Fruit fly (Drosophila melanogaster) whole organism, embryonic: ENCODE measurements around the gene CG15529.

Source experiments
- Atf3 ChIP-seq: fragments of 200-800 bp; sonication (Bioruptor generic); optimal IDR thresholded peaks from 3 replicates; lab custom pipeline; 2016; ENCODE audit warnings: missing biosample characterization, missing genetic modification characterization
- Awh ChIP-seq: fragments of 200-800 bp; sonication (Bioruptor generic); IDR thresholded peaks from 2 replicates; pipeline ENCODE4, ENCODE4 v1.3.6; 2022; ENCODE audit warnings: missing biosample characterization, missing genetic modification characterization
- C15 ChIP-seq: fragments of 200-800 bp; sonication (Bioruptor generic); IDR thresholded peaks from 3 replicates; pipeline ENCODE4 v1.3.6; 2022; ENCODE audit warnings: missing biosample characterization, missing genetic modification characterization
- CG10366 ChIP-seq: fragments of 200-800 bp; sonication (Bioruptor generic); IDR thresholded peaks from 2 replicates; pipeline ENCODE4 v1.3.6; 2022; ENCODE audit warnings: missing biosample characterization, missing genetic modification characterization
- CG11085 ChIP-seq: fragments of 200-800 bp; sonication (Bioruptor generic); IDR thresholded peaks from 2 replicates; pipeline ENCODE4 v1.3.6; 2022; ENCODE audit warnings: missing biosample characterization, missing genetic modification characterization
- CG12155 ChIP-seq: fragments of 200-800 bp; sonication (Bioruptor generic); optimal IDR thresholded peaks from 3 replicates; lab custom pipeline; 2016; ENCODE audit warnings: missing biosample characterization, missing genetic modification characterization
- CG13775 ChIP-seq: fragments of 200-800 bp; sonication (Bioruptor generic); optimal IDR thresholded peaks from 3 replicates; lab custom pipeline; 2017; ENCODE audit warnings: missing biosample characterization, mild to moderate bottlenecking, missing genetic modification characterization
- CG13894 ChIP-seq: fragments of 200-800 bp; sonication (Bioruptor generic); optimal IDR thresholded peaks from 3 replicates; lab custom pipeline; 2018; ENCODE audit warnings: missing biosample characterization, mild to moderate bottlenecking, missing genetic modification characterization, moderate library complexity
- CG14050 ChIP-seq: fragments of 200-800 bp; sonication (Bioruptor generic); IDR thresholded peaks from 3 replicates; pipeline ENCODE4 v1.3.6; 2022; ENCODE audit warnings: missing biosample characterization, missing genetic modification characterization
- CG16813 ChIP-seq: fragments of 200-800 bp; sonication (Bioruptor generic); IDR thresholded peaks from 3 replicates; pipeline ENCODE4 v1.3.6; 2022; ENCODE audit warnings: missing biosample characterization, missing genetic modification characterization; ENCODE audit not compliant: partially characterized antibody
- CG17568 ChIP-seq: fragments of 200-800 bp; sonication (Bioruptor generic); optimal IDR thresholded peaks from 2 replicates; lab custom pipeline; 2018; ENCODE audit warnings: missing biosample characterization, mild to moderate bottlenecking, missing genetic modification characterization, moderate library complexity
- CG18476 ChIP-seq: fragments of 200-800 bp; sonication (Bioruptor generic); optimal IDR thresholded peaks from 2 replicates; lab custom pipeline; 2016; ENCODE audit warnings: missing biosample characterization, mild to moderate bottlenecking, missing genetic modification characterization
- CG2678 ChIP-seq: fragments of 200-800 bp; sonication (Bioruptor generic); optimal IDR thresholded peaks from 3 replicates; lab custom pipeline; 2019; ENCODE audit warnings: missing biosample characterization, mild to moderate bottlenecking, missing genetic modification characterization, moderate library complexity
- CG34224 ChIP-seq: fragments of 200-800 bp; sonication (Bioruptor generic); IDR thresholded peaks from 3 replicates; pipeline ENCODE4 v1.3.6; 2022; ENCODE audit warnings: missing biosample characterization, missing genetic modification characterization; ENCODE audit not compliant: partially characterized antibody
- CG42726 ChIP-seq: fragments of 200-800 bp; sonication (Bioruptor generic); IDR thresholded peaks from 2 replicates; pipeline ENCODE4 v1.3.6; 2022; ENCODE audit warnings: missing biosample characterization, missing genetic modification characterization; ENCODE audit not compliant: partially characterized antibody
- CG4404 ChIP-seq: fragments of 200-800 bp; sonication (Bioruptor generic); IDR thresholded peaks from 2 replicates; pipeline ENCODE4 v1.3.6; 2022; ENCODE audit warnings: missing biosample characterization, missing genetic modification characterization
- CG4424 ChIP-seq: fragments of 200-800 bp; sonication (Bioruptor generic); optimal IDR thresholded peaks from 3 replicates; lab custom pipeline; 2016; ENCODE audit warnings: missing biosample characterization, missing genetic modification characterization
- CG6254 ChIP-seq: fragments of 200-800 bp; sonication (Bioruptor generic); optimal IDR thresholded peaks from 3 replicates; lab custom pipeline; 2017; ENCODE audit warnings: mild to moderate bottlenecking, missing biosample characterization, missing genetic modification reagents, missing genetic modification characterization
- CG7372 ChIP-seq: fragments of 200-800 bp; sonication (Bioruptor generic); IDR thresholded peaks from 2 replicates; pipeline ENCODE4 v1.3.6; 2022; ENCODE audit warnings: missing biosample characterization, missing genetic modification characterization
- CG9817 ChIP-seq: fragments of 200-800 bp; sonication (Bioruptor generic); optimal IDR thresholded peaks from 2 replicates; lab custom pipeline; 2018; ENCODE audit warnings: missing biosample characterization, mild to moderate bottlenecking, missing genetic modification characterization, moderate library complexity
- Deaf1 ChIP-seq: fragments of 200-800 bp; optimal IDR thresholded peaks from 3 replicates; lab custom pipeline; 2019; ENCODE audit warnings: missing biosample characterization, mild to moderate bottlenecking, missing genetic modification characterization, moderate library complexity
- Fer3 ChIP-seq: fragments of 200-800 bp; sonication (Bioruptor generic); optimal IDR thresholded peaks from 2 replicates; lab custom pipeline; 2018; ENCODE audit warnings: missing biosample characterization, mild to moderate bottlenecking, missing genetic modification characterization, moderate library complexity
- H15 ChIP-seq: fragments of 200-800 bp; sonication (Bioruptor generic); IDR thresholded peaks from 3 replicates; pipeline ENCODE4 v1.3.6; 2022; ENCODE audit warnings: missing biosample characterization, missing genetic modification characterization
- Hand ChIP-seq: fragments of 200-800 bp; sonication (Bioruptor generic); optimal IDR thresholded peaks from 2 replicates; lab custom pipeline; 2017; ENCODE audit warnings: mild to moderate bottlenecking, missing biosample characterization, missing genetic modification reagents, missing genetic modification characterization
- Hr51 ChIP-seq, 2 experiments: fragments of 200-800 bp; sonication (Bioruptor generic); optimal IDR thresholded peaks; 2 replicates in 1 of 2; 3 replicates in 1 of 2; lab custom pipeline; 2016 to 2018; ENCODE audit warnings: missing biosample characterization in 2 of 2, missing genetic modification characterization in 2 of 2, mild to moderate bottlenecking in 1 of 2, moderate library complexity in 1 of 2
- Lpt ChIP-seq: fragments of >200 bp; optimal IDR thresholded peaks from 2 replicates; lab custom pipeline; 2018; ENCODE audit warnings: missing biosample characterization, missing genetic modification characterization
- Med ChIP-seq: fragments of 200-800 bp; sonication (Bioruptor generic); peaks from one replicate; lab custom pipeline; 2016; ENCODE audit warnings: missing biosample characterization, missing genetic modification characterization, mild to moderate bottlenecking, inconsistent platforms, moderate library complexity
- Xrp1 ChIP-seq: fragments of 200-800 bp; sonication (Bioruptor generic); IDR thresholded peaks from 2 replicates; pipeline ENCODE4 v1.3.6; 2022; ENCODE audit warnings: missing biosample characterization, missing genetic modification characterization
- ap ChIP-seq: fragments of 200-800 bp; sonication (Bioruptor generic); IDR thresholded peaks from 2 replicates; pipeline ENCODE4 v1.3.6; 2022; ENCODE audit warnings: missing biosample characterization, missing genetic modification characterization
- az2 ChIP-seq: fragments of 200-800 bp; sonication (Bioruptor generic); optimal IDR thresholded peaks from 3 replicates; lab custom pipeline; 2016; ENCODE audit warnings: missing biosample characterization, missing genetic modification characterization
- bowl ChIP-seq: fragments of 200-800 bp; sonication (Bioruptor generic); IDR thresholded peaks from 2 replicates; pipeline ENCODE4 v1.3.6; 2022; ENCODE audit warnings: missing biosample characterization, missing genetic modification characterization
- cad ChIP-seq: fragments of >200 bp; optimal IDR thresholded peaks from 2 replicates; lab custom pipeline; 2017; ENCODE audit warnings: missing biosample characterization, missing genetic modification characterization
- cg ChIP-seq: fragments of 200-800 bp; sonication (Bioruptor generic); optimal IDR thresholded peaks from 3 replicates; lab custom pipeline; 2019; ENCODE audit warnings: missing biosample characterization, mild to moderate bottlenecking, missing genetic modification characterization, moderate library complexity
- chinmo ChIP-seq: fragments of 200-800 bp; sonication (Bioruptor generic); IDR thresholded peaks from 4 replicates; pipeline ENCODE4 v1.3.6; 2022; ENCODE audit warnings: missing biosample characterization, missing genetic modification characterization; ENCODE audit not compliant: partially characterized antibody
- ci ChIP-seq: fragments of 200-800 bp; sonication (Bioruptor generic); IDR thresholded peaks from 3 replicates; pipeline ENCODE4 v1.3.6; 2022; ENCODE audit warnings: missing biosample characterization, missing genetic modification characterization
- crp ChIP-seq, 2 experiments: fragments of 200-800 bp; sonication (Bioruptor generic); optimal IDR thresholded peaks; 2 replicates in 1 of 2; 3 replicates in 1 of 2; lab custom pipeline; 2017; ENCODE audit warnings: missing biosample characterization in 2 of 2, missing genetic modification characterization in 2 of 2, mild to moderate bottlenecking in 1 of 2, moderate library complexity in 1 of 2
- dimm ChIP-seq: fragments of 200-800 bp; sonication (Bioruptor generic); IDR thresholded peaks from 2 replicates; pipeline ENCODE4 v1.3.6; 2022; ENCODE audit warnings: missing biosample characterization, missing genetic modification characterization
- dm ChIP-seq: fragments of 200-800 bp; sonication (Bioruptor generic); optimal IDR thresholded peaks from 3 replicates; lab custom pipeline; 2016; ENCODE audit warnings: missing biosample characterization, missing genetic modification characterization
- gcm2 ChIP-seq: fragments of 200-800 bp; sonication (Bioruptor generic); optimal IDR thresholded peaks from 2 replicates; lab custom pipeline; 2016; ENCODE audit warnings: missing biosample characterization, missing genetic modification characterization
- hb ChIP-seq: fragments of 200-800 bp; sonication (Bioruptor generic); IDR thresholded peaks from 3 replicates; pipeline ENCODE4 v1.3.6; 2022; ENCODE audit warnings: missing biosample characterization, missing genetic modification characterization; ENCODE audit not compliant: partially characterized antibody
- inv ChIP-seq: fragments of 200-800 bp; sonication (Bioruptor generic); IDR thresholded peaks from 2 replicates; pipeline ENCODE4 v1.3.6; 2022; ENCODE audit warnings: missing biosample characterization, missing genetic modification characterization; ENCODE audit not compliant: partially characterized antibody
- lmd ChIP-seq: fragments of 200-800 bp; sonication (Bioruptor generic); IDR thresholded peaks from 2 replicates; pipeline ENCODE4 v1.3.6; 2022; ENCODE audit warnings: missing biosample characterization, missing genetic modification characterization
- nmo ChIP-seq: fragments of 200-800 bp; sonication (Bioruptor generic); optimal IDR thresholded peaks from 2 replicates; lab custom pipeline; 2018; ENCODE audit warnings: missing biosample characterization, mild to moderate bottlenecking, missing genetic modification characterization, moderate library complexity
- p53 ChIP-seq: fragments of 200-800 bp; sonication (Bioruptor generic); optimal IDR thresholded peaks from 2 replicates; lab custom pipeline; 2016; ENCODE audit warnings: missing biosample characterization, missing genetic modification characterization
- pfk ChIP-seq: fragments of 200-800 bp; sonication (Bioruptor generic); optimal IDR thresholded peaks from 2 replicates; lab custom pipeline; 2018; ENCODE audit warnings: missing biosample characterization, mild to moderate bottlenecking, missing genetic modification characterization, moderate library complexity
- phol ChIP-seq: fragments of 200-800 bp; sonication (Bioruptor generic); optimal IDR thresholded peaks from 3 replicates; lab custom pipeline; 2018; ENCODE audit warnings: missing biosample characterization, mild to moderate bottlenecking, missing genetic modification characterization, moderate library complexity
- pita ChIP-seq: fragments of 200-800 bp; sonication (Bioruptor generic); optimal IDR thresholded peaks from 2 replicates; lab custom pipeline; 2017; ENCODE audit warnings: missing biosample characterization, mild to moderate bottlenecking, missing genetic modification characterization
- pum ChIP-seq: fragments of 200-800 bp; sonication (Bioruptor generic); optimal IDR thresholded peaks from 2 replicates; lab custom pipeline; 2016; ENCODE audit warnings: missing biosample characterization, missing genetic modification characterization
- schlank ChIP-seq: fragments of 200-800 bp; sonication (Bioruptor generic); optimal IDR thresholded peaks from 2 replicates; lab custom pipeline; 2018; ENCODE audit warnings: missing biosample characterization, mild to moderate bottlenecking, missing genetic modification characterization
- shn ChIP-seq: fragments of 200-800 bp; sonication (Bioruptor generic); optimal IDR thresholded peaks from 3 replicates; lab custom pipeline; 2016; ENCODE audit warnings: missing biosample characterization, missing genetic modification characterization

Gene CG15529

dm6 chr3R:30189836-30190235 lies 38.0 kb downstream of the CG15529 start (continued):
- TF ChIP-seq chinmo (no peak), CG13775 (GFP tag; lab: Kevin White, UChicago) (peak; percentile 23), cg (no peak), CG18476 (GFP tag; lab: Kevin White, UChicago) (peak; percentile 36), pfk (GFP tag; lab: Kevin White, UChicago) (no peak), lmd (peak; percentile 85), crp (GFP tag; optimal IDR thresholded peaks at IDR 0.05; lab: Kevin White, UChicago) (peak in 1 of 2 experiments; percentile 8), CG12155 (GFP tag; lab: Kevin White, UChicago) (peak; percentile 54), p53 (GFP tag; lab: Kevin White, UChicago) (no peak), shn (GFP tag; lab: Kevin White, UChicago) (peak; percentile 5), C15 (GFP tag; lab: Robert Waterston, UW) (peak; percentile 75; the same call in 2 of the 3 replicates), Fer3 (tag; lab: Kevin White, UChicago) (peak; percentile 76), CG2678 (tag; lab: Kevin White, UChicago) (peak; percentile 82), pum (GFP tag; lab: Kevin White, UChicago) (peak; percentile 59), Xrp1 (peak; percentile 86), schlank (tag; lab: Kevin White, UChicago) (no peak), Deaf1 (tag; lab: Kevin White, UChicago) (peak; percentile 33), CG16813 (no peak), Med (GFP tag; lab: Kevin White, UChicago) (peak; percentile 95), CG6254 (GFP tag; lab: Kevin White, UChicago) (peak; percentile 61), CG9817 (tag; lab: Kevin White, UChicago) (peak; percentile 60), H15 (GFP tag; lab: Robert Waterston, UW) (peak; percentile 79; the same call in 2 of the 3 replicates), Atf3 (peak; percentile 29), cad (GFP tag; lab: Kevin White, UChicago) (no peak), CG11085 (GFP tag; lab: Robert Waterston, UW) (peak; percentile 36; the same call in 1 of the 2 replicates), gcm2 (peak; percentile 10), phol (tag; lab: Kevin White, UChicago) (peak; percentile 78), CG14050 (GFP tag; lab: Robert Waterston, UW) (peak; percentile 64), CG17568 (peak; percentile 30), bowl (GFP tag; lab: Robert Waterston, UW) (no peak), Hr51 (GFP tag; optimal IDR thresholded peaks at IDR 0.05; lab: Kevin White, UChicago) (peak; percentile 20 to 80), dm (GFP tag; lab: Kevin White, UChicago) (no peak), CG4404 (GFP tag; lab: Robert Waterston, UW) (peak; percentile 28; the same call in 1 of the 2 replicates), CG7372 (peak; percentile 78), dimm (GFP tag; lab: Robert Waterston, UW) (peak; percentile 47; the same call in 1 of the 2 replicates), ci (GFP tag; lab: Robert Waterston, UW) (peak; percentile 92), az2 (GFP tag; lab: Kevin White, UChicago) (peak; percentile 77), Lpt (no peak), CG10366 (peak; percentile 78), inv (GFP tag; lab: Robert Waterston, UW) (no peak), Awh (peak; percentile 77), ap (GFP tag; lab: Robert Waterston, UW) (peak; percentile 76), pita (GFP tag; lab: Kevin White, UChicago) (no peak), CG34224 (GFP tag; lab: Robert Waterston, UW) (no peak), Hand (GFP tag; lab: Kevin White, UChicago) (no peak), CG4424 (peak; percentile 62), CG13894 (no peak), CG42726 (GFP tag; lab: Robert Waterston, UW) (no peak), nmo (GFP tag; lab: Kevin White, UChicago) (peak; percentile 80), hb (GFP tag; lab: Robert Waterston, UW) (no peak)
